Fruit fly (Drosophila melanogaster) whole organism, embryonic: ENCODE measurements around the gene CG15431.

Source experiments
- BEAF-32 ChIP-seq: fragments of 200-800 bp; sonication (Bioruptor generic); optimal IDR thresholded peaks from 3 replicates; lab custom pipeline; 2017; ENCODE audit warnings: missing biosample characterization, missing genetic modification characterization, mild to moderate bottlenecking, moderate library complexity, missing genetic modification reagents
- Bgb ChIP-seq: fragments of 200-800 bp; sonication (Bioruptor generic); IDR thresholded peaks from 2 replicates; pipeline ENCODE4 v1.3.6; 2022; ENCODE audit warnings: missing biosample characterization, missing genetic modification characterization; ENCODE audit not compliant: partially characterized antibody
- CG10147 ChIP-seq: fragments of 200-800 bp; sonication (Bioruptor generic); optimal IDR thresholded peaks from 2 replicates; lab custom pipeline; 2019; ENCODE audit warnings: missing biosample characterization, mild to moderate bottlenecking, missing genetic modification characterization, moderate library complexity
- CG1024 ChIP-seq: fragments of 200-800 bp; sonication (Bioruptor generic); IDR thresholded peaks from 2 replicates; pipeline ENCODE4 v1.3.6; 2022; ENCODE audit warnings: missing biosample characterization, missing genetic modification characterization
- CG10267 ChIP-seq: fragments of 200-800 bp; sonication (Bioruptor generic); optimal IDR thresholded peaks from 2 replicates; lab custom pipeline; 2018; ENCODE audit warnings: missing biosample characterization, mild to moderate bottlenecking, missing genetic modification characterization, moderate library complexity
- CG11504 ChIP-seq: fragments of 200-800 bp; sonication (Bioruptor generic); optimal IDR thresholded peaks from 3 replicates; lab custom pipeline; 2019; ENCODE audit warnings: missing biosample characterization, mild to moderate bottlenecking, missing genetic modification characterization, moderate library complexity
- CG11695 ChIP-seq: fragments of 200-800 bp; sonication (Bioruptor generic); IDR thresholded peaks from 3 replicates; pipeline ENCODE4 v1.3.6; 2022; ENCODE audit warnings: missing biosample characterization, missing genetic modification characterization
- CG14050 ChIP-seq: fragments of 200-800 bp; sonication (Bioruptor generic); IDR thresholded peaks from 3 replicates; pipeline ENCODE4 v1.3.6; 2022; ENCODE audit warnings: missing biosample characterization, missing genetic modification characterization
- CG14667 ChIP-seq: fragments of 200-800 bp; sonication (Bioruptor generic); IDR thresholded peaks from 2 replicates; pipeline ENCODE4 v1.3.6; 2022; ENCODE audit warnings: missing biosample characterization, missing genetic modification characterization
- CG14860 ChIP-seq: fragments of 200-800 bp; sonication (Bioruptor generic); IDR thresholded peaks from 3 replicates; pipeline ENCODE4 v1.3.6; 2022; ENCODE audit warnings: missing biosample characterization, missing genetic modification characterization; ENCODE audit not compliant: partially characterized antibody
- CG15011 ChIP-seq: fragments of 200-800 bp; sonication (Bioruptor generic); optimal IDR thresholded peaks from 3 replicates; lab custom pipeline; 2018; ENCODE audit warnings: missing biosample characterization, mild to moderate bottlenecking, missing genetic modification characterization
- CG1603 ChIP-seq: fragments of 200-800 bp; sonication (Bioruptor generic); optimal IDR thresholded peaks from 2 replicates; lab custom pipeline; 2019; ENCODE audit warnings: missing biosample characterization, mild to moderate bottlenecking, missing genetic modification characterization, moderate library complexity
- CG16863 ChIP-seq: fragments of 200-800 bp; sonication (Bioruptor generic); optimal IDR thresholded peaks from 3 replicates; lab custom pipeline; 2016; ENCODE audit warnings: missing biosample characterization, missing genetic modification characterization
- CG18476 ChIP-seq: fragments of 200-800 bp; sonication (Bioruptor generic); optimal IDR thresholded peaks from 2 replicates; lab custom pipeline; 2016; ENCODE audit warnings: missing biosample characterization, mild to moderate bottlenecking, missing genetic modification characterization
- CG18764 ChIP-seq: fragments of 200-800 bp; sonication (Bioruptor generic); optimal IDR thresholded peaks from 3 replicates; lab custom pipeline; 2016; ENCODE audit warnings: missing biosample characterization, missing genetic modification characterization
- CG2712 ChIP-seq: fragments of 200-800 bp; optimal IDR thresholded peaks from 3 replicates; lab custom pipeline; 2019; ENCODE audit warnings: missing biosample characterization, mild to moderate bottlenecking, missing genetic modification characterization, moderate library complexity
- CG31441 ChIP-seq: fragments of 200-800 bp; sonication (Bioruptor generic); IDR thresholded peaks from 2 replicates; pipeline ENCODE4 v1.3.6; 2022; ENCODE audit warnings: missing biosample characterization, missing genetic modification characterization
- CG33557 ChIP-seq: fragments of 200-800 bp; sonication (Bioruptor generic); optimal IDR thresholded peaks from 2 replicates; lab custom pipeline; 2019; ENCODE audit warnings: missing biosample characterization, mild to moderate bottlenecking, missing genetic modification characterization, moderate library complexity
- CG4328 ChIP-seq: fragments of 200-800 bp; sonication (Bioruptor generic); optimal IDR thresholded peaks from 3 replicates; lab custom pipeline; 2017; ENCODE audit warnings: missing biosample characterization, missing genetic modification reagents, missing genetic modification characterization
- CG4404 ChIP-seq: fragments of 200-800 bp; sonication (Bioruptor generic); IDR thresholded peaks from 2 replicates; pipeline ENCODE4 v1.3.6; 2022; ENCODE audit warnings: missing biosample characterization, missing genetic modification characterization
- CG4617 ChIP-seq: fragments of 200-800 bp; sonication (Bioruptor generic); optimal IDR thresholded peaks from 3 replicates; lab custom pipeline; 2016; ENCODE audit warnings: missing biosample characterization, missing genetic modification characterization, borderline replicate concordance
- CG5245 ChIP-seq: fragments of 200-800 bp; sonication (Bioruptor generic); optimal IDR thresholded peaks from 3 replicates; lab custom pipeline; 2016; ENCODE audit warnings: missing biosample characterization, missing genetic modification characterization
- CG6272 ChIP-seq: fragments of 200-800 bp; sonication (Bioruptor generic); IDR thresholded peaks from 2 replicates; pipeline ENCODE4 v1.3.6; 2022; ENCODE audit warnings: missing biosample characterization, missing genetic modification characterization
- CG9727 ChIP-seq: fragments of 200-800 bp; sonication (Bioruptor generic); optimal IDR thresholded peaks from 3 replicates; lab custom pipeline; 2017; ENCODE audit warnings: missing biosample characterization, mild to moderate bottlenecking, missing genetic modification characterization
- CG9876 ChIP-seq: fragments of 200-800 bp; sonication (Bioruptor generic); optimal IDR thresholded peaks from 2 replicates; lab custom pipeline; 2016; ENCODE audit warnings: missing biosample characterization, missing genetic modification characterization
- Camta ChIP-seq: fragments of 200-800 bp; sonication (Bioruptor generic); optimal IDR thresholded peaks from 2 replicates; lab custom pipeline; 2016; ENCODE audit warnings: missing biosample characterization, missing genetic modification characterization
- Chrac-16 ChIP-seq: fragments of 200-800 bp; sonication (Bioruptor generic); optimal IDR thresholded peaks from 3 replicates; lab custom pipeline; 2016; ENCODE audit warnings: missing biosample characterization, missing genetic modification characterization
- Dip2 ChIP-seq: fragments of 200-800 bp; sonication (Bioruptor generic); IDR thresholded peaks from 2 replicates; pipeline ENCODE4 v1.3.6; 2022; ENCODE audit warnings: missing biosample characterization, missing genetic modification characterization
- ERR ChIP-seq: fragments of 200-800 bp; sonication (Bioruptor generic); optimal IDR thresholded peaks from 2 replicates; lab custom pipeline; 2016; ENCODE audit warnings: missing biosample characterization, missing genetic modification characterization
- Hr3 ChIP-seq: fragments of 200-800 bp; sonication (Bioruptor generic); optimal IDR thresholded peaks from 3 replicates; lab custom pipeline; 2016; ENCODE audit warnings: missing biosample characterization, missing genetic modification characterization
- Lhr ChIP-seq: fragments of 200-800 bp; sonication (Bioruptor generic); optimal IDR thresholded peaks from 3 replicates; lab custom pipeline; 2017; ENCODE audit warnings: mild to moderate bottlenecking, missing biosample characterization, missing genetic modification reagents, missing genetic modification characterization
- Neu2 ChIP-seq: fragments of 200-800 bp; sonication (Bioruptor generic); optimal IDR thresholded peaks from 3 replicates; lab custom pipeline; 2016; ENCODE audit warnings: missing biosample characterization, missing genetic modification characterization, borderline replicate concordance
- PHDP ChIP-seq: fragments of 200-800 bp; sonication (Bioruptor generic); optimal IDR thresholded peaks from 3 replicates; lab custom pipeline; 2018; ENCODE audit warnings: missing biosample characterization, mild to moderate bottlenecking, missing genetic modification characterization, moderate library complexity
- Sox102F ChIP-seq: fragments of 200-800 bp; sonication (Bioruptor generic); optimal IDR thresholded peaks from 2 replicates; lab custom pipeline; 2018; ENCODE audit warnings: missing biosample characterization, mild to moderate bottlenecking, missing genetic modification characterization, moderate library complexity
- Xrp1 ChIP-seq: fragments of 200-800 bp; sonication (Bioruptor generic); IDR thresholded peaks from 2 replicates; pipeline ENCODE4 v1.3.6; 2022; ENCODE audit warnings: missing biosample characterization, missing genetic modification characterization
- chn ChIP-seq: fragments of 200-800 bp; sonication (Bioruptor generic); optimal IDR thresholded peaks from 2 replicates; lab custom pipeline; 2016; ENCODE audit warnings: missing biosample characterization, missing genetic modification characterization
- corto ChIP-seq: fragments of 200-800 bp; sonication (Bioruptor generic); optimal IDR thresholded peaks from 2 replicates; lab custom pipeline; 2016; ENCODE audit warnings: missing biosample characterization, mild to moderate bottlenecking, missing genetic modification characterization, moderate library complexity
- exex ChIP-seq: fragments of 200-800 bp; sonication (Bioruptor generic); optimal IDR thresholded peaks from 4 replicates; lab custom pipeline; 2018; ENCODE audit warnings: missing biosample characterization, mild to moderate bottlenecking, missing genetic modification characterization, moderate library complexity
- lmd ChIP-seq: fragments of 200-800 bp; sonication (Bioruptor generic); IDR thresholded peaks from 2 replicates; pipeline ENCODE4 v1.3.6; 2022; ENCODE audit warnings: missing biosample characterization, missing genetic modification characterization
- lola ChIP-seq, 3 experiments: fragments of >200 bp in 2 of 3; fragments of 200-800 bp in 1 of 3; sonication (Bioruptor generic) in 1 of 3; optimal IDR thresholded peaks; 2 replicates each; lab custom pipeline; 2017 to 2019; ENCODE audit warnings: missing biosample characterization in 3 of 3, missing genetic modification characterization in 3 of 3, mild to moderate bottlenecking in 1 of 3, moderate library complexity in 1 of 3
- lov ChIP-seq, 2 experiments: fragments of 200-800 bp in 1 of 2; fragments of >200 bp in 1 of 2; sonication (Bioruptor generic) in 1 of 2; IDR thresholded peaks in 1 of 2; optimal IDR thresholded peaks in 1 of 2; 2 replicates in 1 of 2; 3 replicates in 1 of 2; pipeline versions ENCODE4 v1.3.6 to Lab custom; 2017 to 2022; ENCODE audit warnings: missing biosample characterization in 1 of 2, missing genetic modification characterization in 1 of 2
- p53 ChIP-seq: fragments of 200-800 bp; sonication (Bioruptor generic); optimal IDR thresholded peaks from 2 replicates; lab custom pipeline; 2016; ENCODE audit warnings: missing biosample characterization, missing genetic modification characterization
- pb ChIP-seq: fragments of 200-800 bp; sonication (Bioruptor generic); optimal IDR thresholded peaks from 3 replicates; lab custom pipeline; 2016; ENCODE audit warnings: missing biosample characterization, missing genetic modification characterization
- sens-2 ChIP-seq: fragments of 200-800 bp; sonication (Bioruptor generic); IDR thresholded peaks from 2 replicates; pipeline ENCODE4 v1.3.6; 2022; ENCODE audit warnings: missing biosample characterization, missing genetic modification characterization
- shn ChIP-seq: fragments of 200-800 bp; sonication (Bioruptor generic); optimal IDR thresholded peaks from 3 replicates; lab custom pipeline; 2016; ENCODE audit warnings: missing biosample characterization, missing genetic modification characterization
- sisA ChIP-seq: fragments of 200-800 bp; sonication (Bioruptor generic); IDR thresholded peaks from 2 replicates; pipeline ENCODE4 v1.3.6; 2022; ENCODE audit warnings: missing biosample characterization, missing genetic modification characterization
- slp2 ChIP-seq: fragments of 200-800 bp; sonication (Bioruptor generic); optimal IDR thresholded peaks from 2 replicates; lab custom pipeline; 2016; ENCODE audit warnings: missing biosample characterization, missing genetic modification characterization
- sug ChIP-seq: fragments of 200-800 bp; optimal IDR thresholded peaks from 2 replicates; lab custom pipeline; 2019; ENCODE audit warnings: missing biosample characterization, mild to moderate bottlenecking, missing genetic modification characterization, moderate library complexity
- wek ChIP-seq: fragments of 200-800 bp; sonication (Bioruptor generic); optimal IDR thresholded peaks from 3 replicates; lab custom pipeline; 2018; ENCODE audit warnings: missing biosample characterization, mild to moderate bottlenecking, missing genetic modification characterization, moderate library complexity

Gene CG15431

dm6 chr2L:4371516-4372136, 69.5 kb downstream of the CG15431 start (continued):
- TF ChIP-seq Lhr = peak; percentile 53
- peak; percentile 47; the same call in 1 of the 2 replicates for TF ChIP-seq lmd (GFP tag; lab: Robert Waterston, UW)
- TF ChIP-seq ERR (GFP tag; lab: Kevin White, UChicago) = no peak
- peak; percentile 10 for TF ChIP-seq wek (GFP tag; lab: Kevin White, UChicago)
- TF ChIP-seq CG14667 (GFP tag; lab: Robert Waterston, UW) = no peak
- TF ChIP-seq CG5245 (GFP tag; lab: Kevin White, UChicago) = no peak
- TF ChIP-seq CG14050 (GFP tag; lab: Robert Waterston, UW) = no peak
- peak in 1 of 3 experiments; percentile 88 for TF ChIP-seq lola (GFP tag; optimal IDR thresholded peaks at IDR 0.05; lab: Kevin White, UChicago)
- peak; percentile 92 for TF ChIP-seq CG33557 (GFP tag; lab: Kevin White, UChicago)
- no peak for TF ChIP-seq corto (GFP tag; lab: Kevin White, UChicago)
- TF ChIP-seq CG11695 (GFP tag; lab: Robert Waterston, UW) = peak; percentile 33; the same call in 1 of the 3 replicates
- peak; percentile 64 for TF ChIP-seq Xrp1
- TF ChIP-seq Bgb = peak; percentile 60; the same call in 1 of the 2 replicates
- no peak for TF ChIP-seq Camta (GFP tag; lab: Kevin White, UChicago)
- TF ChIP-seq sug (tag; lab: Kevin White, UChicago) = no peak
- peak; percentile 50 for TF ChIP-seq Hr3 (GFP tag; lab: Kevin White, UChicago)
- no peak for TF ChIP-seq CG1024 (GFP tag; lab: Robert Waterston, UW)
- TF ChIP-seq CG31441 (GFP tag; lab: Robert Waterston, UW) = peak; percentile 88
- no peak for TF ChIP-seq CG10147 (GFP tag; lab: Kevin White, UChicago)
- peak; percentile 78 for TF ChIP-seq CG11504 (tag; lab: Kevin White, UChicago)
- peak; percentile 31 for TF ChIP-seq CG18476 (GFP tag; lab: Kevin White, UChicago)
- peak; percentile 20 for TF ChIP-seq lov (optimal IDR thresholded peaks at IDR 0.05; lab: Kevin White, UChicago)
- TF ChIP-seq lov (GFP tag; IDR thresholded peaks at IDR 0.05; lab: Robert Waterston, UW) = 0 out of 3 replicates have a peak, but pooled peaks have one; percentile 7
- peak; percentile 52 for TF ChIP-seq Chrac-16 (GFP tag; lab: Kevin White, UChicago)
- TF ChIP-seq CG15011 (GFP tag; lab: Kevin White, UChicago) = peak; percentile 24
- no peak for TF ChIP-seq exex
- no peak for TF ChIP-seq chn (GFP tag; lab: Kevin White, UChicago)
- peak; percentile 85 for TF ChIP-seq CG9727 (GFP tag; lab: Kevin White, UChicago)
- TF ChIP-seq Dip2 (GFP tag; lab: Robert Waterston, UW) = no peak
- TF ChIP-seq slp2 (GFP tag; lab: Kevin White, UChicago) = no peak
- peak; percentile 1 for TF ChIP-seq CG1603 (tag; lab: Kevin White, UChicago)
- TF ChIP-seq Neu2 (GFP tag; lab: Kevin White, UChicago) = no peak
- TF ChIP-seq PHDP (tag; lab: Kevin White, UChicago) = peak; percentile 65
- TF ChIP-seq CG4328 = no peak
- no peak for TF ChIP-seq p53
- TF ChIP-seq BEAF-32 (GFP tag; lab: Kevin White, UChicago) = no peak
- TF ChIP-seq CG18764 (GFP tag; lab: Kevin White, UChicago) = peak; percentile 33
- no peak; the same call in 1 of the 2 replicates for TF ChIP-seq CG4404 (GFP tag; lab: Robert Waterston, UW)
- no peak for TF ChIP-seq CG6272 (GFP tag; lab: Robert Waterston, UW)
- no peak for TF ChIP-seq CG4617 (GFP tag; lab: Kevin White, UChicago)
- no peak for TF ChIP-seq sens-2 (GFP tag; lab: Robert Waterston, UW)
- TF ChIP-seq sisA (GFP tag; lab: Robert Waterston, UW) = peak; percentile 31; the same call in 1 of the 2 replicates
- peak; percentile 53 for TF ChIP-seq Sox102F (GFP tag; lab: Kevin White, UChicago)
- no peak for TF ChIP-seq pb (GFP tag; lab: Kevin White, UChicago)
- no peak for TF ChIP-seq CG16863 (GFP tag; lab: Kevin White, UChicago)
- TF ChIP-seq CG9876 (GFP tag; lab: Kevin White, UChicago) = no peak
- peak; percentile 9 for TF ChIP-seq shn (GFP tag; lab: Kevin White, UChicago)
- no peak for TF ChIP-seq CG14860 (GFP tag; lab: Robert Waterston, UW)
- peak; percentile 86 for TF ChIP-seq CG2712
- TF ChIP-seq CG10267 (tag; lab: Kevin White, UChicago) = peak; percentile 76
